Worm (Caenorhabditis elegans) whole organism, midembryonic: ENCODE results near the gene twk-45.

Source experiments
- cog-1 ChIP-seq: sonication (generic microtip); optimal IDR thresholded peaks from 2 replicates; lab custom pipeline; 2016; ENCODE audit warnings: missing genetic modification characterization, missing compliant biosample characterization
- flt-1 ChIP-seq: fragments of 200-800 bp; sonication (Bioruptor generic); IDR thresholded peaks from 2 replicates; pipeline ENCODE4 v1.3.6; 2022; ENCODE audit warnings: missing genetic modification characterization, missing compliant biosample characterization
- klf-2 ChIP-seq: fragments of 200-800 bp; sonication (Bioruptor generic); conservative IDR thresholded peaks from 2 replicates; pipeline ENCODE4 v1.3.6; 2022; ENCODE audit warnings: missing genetic modification reagents, missing genetic modification characterization, missing compliant biosample characterization
- med-1 ChIP-seq: sonication (generic microtip); optimal IDR thresholded peaks from 2 replicates; lab custom pipeline; 2017; ENCODE audit warnings: missing genetic modification characterization, mild to moderate bottlenecking, missing compliant biosample characterization, antibody characterized with exemption, missing genetic modification reagents; ENCODE audit not compliant: insufficient read depth
- ref-1 ChIP-seq: fragments of 200-800 bp; sonication (Bioruptor generic); conservative IDR thresholded peaks from 2 replicates; pipeline ENCODE4 v1.3.6; 2022; ENCODE audit warnings: missing genetic modification reagents, missing genetic modification characterization, missing compliant biosample characterization
- tab-1 ChIP-seq: fragments of 200-800 bp; sonication (Bioruptor generic); IDR thresholded peaks from 2 replicates; pipeline ENCODE4 v1.3.6; 2022; ENCODE audit warnings: missing genetic modification characterization, missing compliant biosample characterization
- ztf-23 ChIP-seq: fragments of 200-800 bp; sonication (Bioruptor generic); IDR thresholded peaks from 2 replicates; pipeline ENCODE4 v1.3.6; 2022; ENCODE audit warnings: missing genetic modification reagents, missing genetic modification characterization, missing compliant biosample characterization
- ztf-29 ChIP-seq: fragments of 200-800 bp; sonication (Bioruptor generic); IDR thresholded peaks from 2 replicates; pipeline ENCODE4 v1.3.6; 2022; ENCODE audit warnings: missing genetic modification reagents, missing genetic modification characterization, missing compliant biosample characterization

DNA sequence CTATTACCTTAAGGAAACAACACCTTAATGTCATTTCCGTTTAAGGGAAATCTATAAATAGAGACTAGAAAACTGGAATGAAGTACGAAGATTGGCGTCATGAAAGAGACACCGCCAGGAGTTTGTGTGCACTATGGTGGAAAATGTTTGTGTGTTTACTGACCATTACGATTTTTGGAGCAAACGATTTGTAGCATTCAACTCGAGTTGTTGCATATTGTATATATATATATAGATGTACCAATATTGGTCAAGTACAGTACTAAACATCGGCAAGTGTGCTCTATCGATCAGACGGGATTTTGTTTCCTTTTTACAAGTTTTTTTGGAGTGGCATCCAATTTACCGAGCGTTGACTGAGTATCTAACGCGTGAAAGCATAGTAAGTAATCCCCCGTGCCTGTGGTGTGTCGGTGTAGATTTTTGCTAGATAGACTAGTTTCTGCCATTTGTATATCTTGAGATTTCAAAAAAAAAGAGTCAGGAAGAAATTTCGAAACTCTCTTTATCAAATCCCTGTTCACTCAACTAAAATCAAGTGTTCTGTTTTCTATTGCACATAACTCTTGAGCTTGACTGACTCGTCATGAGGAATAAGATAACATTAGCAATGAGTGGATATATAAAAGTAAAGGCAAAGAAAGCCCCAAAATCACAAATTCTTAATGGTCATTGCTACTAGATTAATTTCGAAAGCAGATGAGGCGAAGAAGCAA, at the start of gene twk-45, which contains the start of gene Y71H2AM.25:
- TF ChIP-seq tab-1: no peak
- no peak for TF ChIP-seq med-1 (GFP tag; lab: Kevin White, UChicago)
- TF ChIP-seq klf-2 (GFP tag; lab: Robert Waterston, UW): no peak
- no peak for TF ChIP-seq ztf-29 (GFP tag; lab: Robert Waterston, UW)
- TF ChIP-seq cog-1 (tag; lab: Kevin White, UChicago): no peak
- TF ChIP-seq ref-1 (GFP tag; lab: Robert Waterston, UW): no peak
- TF ChIP-seq flt-1 (GFP tag; lab: Robert Waterston, UW): no peak
- TF ChIP-seq ztf-23 (GFP tag; lab: Robert Waterston, UW): no peak
